Worm (Caenorhabditis elegans) whole organism, L3 larva: Measurements from ENCODE around the gene dsh-1.

Experiments used
- ZK546.5 ChIP-seq: sonication (generic microtip); optimal IDR thresholded peaks from 2 replicates; lab custom pipeline; 2017; ENCODE audit warnings: missing biosample characterization, missing genetic modification characterization
- aly-2 ChIP-seq: fragments of 150-350 bp; optimal IDR thresholded peaks from 2 replicates; lab custom pipeline; 2014; ENCODE audit warnings: missing biosample characterization, missing genetic modification characterization
- ama-1 ChIP-seq: fragments of 150-350 bp; optimal IDR thresholded peaks from 2 replicates; lab custom pipeline; 2018
- ceh-28 ChIP-seq: fragments of 150-350 bp; optimal IDR thresholded peaks from 2 replicates; lab custom pipeline; 2014; ENCODE audit warnings: missing biosample characterization, missing genetic modification reagents, missing genetic modification characterization
- ceh-82 ChIP-seq: fragments of 150-350 bp; optimal IDR thresholded peaks from 2 replicates; lab custom pipeline; 2014; ENCODE audit warnings: missing biosample characterization, missing genetic modification characterization
- ceh-9 ChIP-seq: sonication (generic microtip); optimal IDR thresholded peaks from 2 replicates; lab custom pipeline; 2018; ENCODE audit warnings: missing biosample characterization, missing genetic modification characterization
- daf-12 ChIP-seq: fragments of 150-350 bp; optimal IDR thresholded peaks from 2 replicates; lab custom pipeline; 2014; ENCODE audit warnings: missing biosample characterization, missing genetic modification reagents, missing genetic modification characterization
- egl-27 ChIP-seq: sonication (generic microtip); optimal IDR thresholded peaks from 4 replicates; lab custom pipeline; 2017; ENCODE audit warnings: missing biosample characterization, missing genetic modification reagents, missing genetic modification characterization
- egl-5 ChIP-seq: fragments of 150-350 bp; optimal IDR thresholded peaks from 2 replicates; lab custom pipeline; 2017; ENCODE audit warnings: missing biosample characterization, missing genetic modification reagents, missing genetic modification characterization, inconsistent platforms
- elt-1 ChIP-seq: fragments of 150-350 bp; optimal IDR thresholded peaks from 2 replicates; lab custom pipeline; 2014; ENCODE audit warnings: missing biosample characterization, missing genetic modification characterization
- elt-2 ChIP-seq: sonication (generic microtip); optimal IDR thresholded peaks from 2 replicates; lab custom pipeline; 2016; ENCODE audit warnings: missing genetic modification reagents, mild to moderate bottlenecking, missing genetic modification characterization, missing compliant biosample characterization
- elt-3 ChIP-seq, 3 experiments: fragments of 150-350 bp in 1 of 3; sonication (generic microtip) in 2 of 3; optimal IDR thresholded peaks; 2 replicates in 2 of 3; 4 replicates in 1 of 3; lab custom pipeline; 2014 to 2017; ENCODE audit warnings: missing biosample characterization in 3 of 3, missing genetic modification characterization in 3 of 3
- fkh-10 ChIP-seq: sonication (generic microtip); optimal IDR thresholded peaks from 2 replicates; lab custom pipeline; 2017; ENCODE audit warnings: missing biosample characterization, missing genetic modification reagents, missing genetic modification characterization
- fos-1 ChIP-seq: fragments of 150-350 bp; optimal IDR thresholded peaks from 2 replicates; lab custom pipeline; 2014; ENCODE audit warnings: missing biosample characterization, missing genetic modification characterization
- hmg-11 ChIP-seq: sonication (generic microtip); optimal IDR thresholded peaks from 2 replicates; lab custom pipeline; 2016; ENCODE audit warnings: missing genetic modification characterization, missing compliant biosample characterization
- jun-1 ChIP-seq: fragments of 150-350 bp; optimal IDR thresholded peaks from 2 replicates; lab custom pipeline; 2014; ENCODE audit warnings: missing biosample characterization, missing genetic modification reagents, missing genetic modification characterization
- lin-15B ChIP-seq: fragments of 150-350 bp; optimal IDR thresholded peaks from 2 replicates; lab custom pipeline; 2014; ENCODE audit warnings: missing biosample characterization, missing genetic modification characterization
- lsy-12 ChIP-seq: sonication (generic microtip); optimal IDR thresholded peaks from 2 replicates; lab custom pipeline; 2016; ENCODE audit warnings: mild to moderate bottlenecking, missing genetic modification characterization, missing compliant biosample characterization
- mdl-1 ChIP-seq: fragments of 150-350 bp; optimal IDR thresholded peaks from 2 replicates; lab custom pipeline; 2014; ENCODE audit warnings: missing biosample characterization, missing genetic modification characterization
- mml-1 ChIP-seq: fragments of 150-350 bp; sonication (generic microtip); optimal IDR thresholded peaks from 3 replicates; lab custom pipeline; 2014; ENCODE audit warnings: missing biosample characterization, missing genetic modification characterization
- nfya-1 ChIP-seq: sonication (generic microtip); optimal IDR thresholded peaks from 2 replicates; lab custom pipeline; 2017; ENCODE audit warnings: missing genetic modification characterization, mild to moderate bottlenecking, missing compliant biosample characterization, antibody characterized with exemption, moderate library complexity; ENCODE audit not compliant: insufficient read depth
- nhr-11 ChIP-seq: fragments of 150-350 bp; optimal IDR thresholded peaks from 2 replicates; lab custom pipeline; 2014; ENCODE audit warnings: missing biosample characterization, missing genetic modification characterization
- nhr-12 ChIP-seq: fragments of 150-350 bp; optimal IDR thresholded peaks from 2 replicates; lab custom pipeline; 2014; ENCODE audit warnings: missing biosample characterization, missing genetic modification characterization
- nhr-23 ChIP-seq: fragments of 150-350 bp; optimal IDR thresholded peaks from 2 replicates; lab custom pipeline; 2014; ENCODE audit warnings: missing biosample characterization, missing genetic modification reagents, missing genetic modification characterization
- nhr-237 ChIP-seq: fragments of 150-350 bp; optimal IDR thresholded peaks from 2 replicates; lab custom pipeline; 2014; ENCODE audit warnings: missing biosample characterization, missing genetic modification characterization
- nhr-28 ChIP-seq: fragments of 150-350 bp; optimal IDR thresholded peaks from 2 replicates; lab custom pipeline; 2014; ENCODE audit warnings: missing biosample characterization, missing genetic modification characterization
- nhr-43 ChIP-seq: sonication (generic microtip); optimal IDR thresholded peaks from 2 replicates; lab custom pipeline; 2016; ENCODE audit warnings: mild to moderate bottlenecking, missing genetic modification characterization, missing compliant biosample characterization; ENCODE audit not compliant: poor library complexity, severe bottlenecking
- nhr-67 ChIP-seq: fragments of 150-350 bp; optimal IDR thresholded peaks from 2 replicates; lab custom pipeline; 2014; ENCODE audit warnings: missing biosample characterization, missing genetic modification characterization
- nhr-77 ChIP-seq: fragments of 150-350 bp; optimal IDR thresholded peaks from 2 replicates; lab custom pipeline; 2014; ENCODE audit warnings: missing biosample characterization, missing genetic modification characterization
- pha-4 ChIP-seq: fragments of 150-350 bp; optimal IDR thresholded peaks from 2 replicates; lab custom pipeline; 2014; ENCODE audit warnings: missing biosample characterization, missing genetic modification reagents, missing genetic modification characterization
- pqm-1 ChIP-seq: fragments of 150-350 bp; optimal IDR thresholded peaks from 2 replicates; lab custom pipeline; 2017; ENCODE audit warnings: missing biosample characterization, missing genetic modification characterization, inconsistent platforms
- skn-1 ChIP-seq: fragments of 150-350 bp; optimal IDR thresholded peaks from 2 replicates; lab custom pipeline; 2014; ENCODE audit warnings: missing biosample characterization, missing genetic modification characterization
- snpc-4 ChIP-seq: fragments of 150-350 bp; optimal IDR thresholded peaks from 2 replicates; lab custom pipeline; 2014; ENCODE audit warnings: missing biosample characterization, missing genetic modification characterization
- tbx-2 ChIP-seq: sonication (generic microtip); optimal IDR thresholded peaks from 2 replicates; lab custom pipeline; 2016; ENCODE audit warnings: mild to moderate bottlenecking, missing genetic modification characterization, missing compliant biosample characterization
- unc-39 ChIP-seq: sonication (generic microtip); optimal IDR thresholded peaks from 4 replicates; lab custom pipeline; 2017; ENCODE audit warnings: missing biosample characterization, missing genetic modification characterization
- unc-62 ChIP-seq: fragments of 150-350 bp; sonication (generic microtip); optimal IDR thresholded peaks from 4 replicates; lab custom pipeline; 2014; ENCODE audit warnings: missing biosample characterization, missing genetic modification reagents, missing genetic modification characterization
- zag-1 ChIP-seq: fragments of 150-350 bp; optimal IDR thresholded peaks from 2 replicates; lab custom pipeline; 2014; ENCODE audit warnings: missing biosample characterization, missing genetic modification characterization
- ztf-11 ChIP-seq: fragments of 150-350 bp; optimal IDR thresholded peaks from 2 replicates; lab custom pipeline; 2014; ENCODE audit warnings: missing biosample characterization, missing genetic modification characterization
- ztf-4 ChIP-seq: fragments of 150-350 bp; optimal IDR thresholded peaks from 2 replicates; lab custom pipeline; 2014; ENCODE audit warnings: missing biosample characterization, missing genetic modification characterization

dsh-1 gene

DNA sequence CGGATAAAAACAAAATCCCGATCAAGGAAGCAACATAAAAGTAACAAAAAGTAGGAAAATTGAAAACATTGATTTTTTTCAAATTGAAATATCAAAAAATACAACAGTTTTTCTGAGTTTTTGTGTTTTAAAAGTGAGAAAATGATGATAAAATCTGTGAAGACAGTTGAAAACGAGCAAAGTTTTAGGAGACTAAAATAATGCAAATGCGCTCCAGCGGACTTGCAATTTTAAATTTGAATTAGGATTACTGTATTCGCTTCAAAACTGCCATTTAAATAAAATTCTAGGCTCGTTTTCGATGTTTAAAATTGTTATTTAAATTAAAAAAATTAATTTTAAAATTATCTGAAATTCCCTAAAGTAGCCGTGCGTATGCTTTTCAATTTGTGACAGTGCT lies 37.2 kb downstream of the dsh-1 start:
- TF ChIP-seq nfya-1, result no peak
- TF ChIP-seq skn-1, result no peak
- TF ChIP-seq nhr-77 (tag; lab: Kevin White, UChicago), result no peak
- no peak for TF ChIP-seq nhr-12
- no peak for TF ChIP-seq tbx-2 (tag; lab: Kevin White, UChicago)
- TF ChIP-seq ceh-82 (tag; lab: Kevin White, UChicago), result no peak
- TF ChIP-seq hmg-11 (tag; lab: Kevin White, UChicago), result no peak
- TF ChIP-seq ceh-9 (tag; lab: Kevin White, UChicago), result no peak
- no peak for TF ChIP-seq egl-27 (tag; lab: Kevin White, UChicago)
- TF ChIP-seq unc-62, result no peak
- no peak for TF ChIP-seq ztf-4

DNA sequence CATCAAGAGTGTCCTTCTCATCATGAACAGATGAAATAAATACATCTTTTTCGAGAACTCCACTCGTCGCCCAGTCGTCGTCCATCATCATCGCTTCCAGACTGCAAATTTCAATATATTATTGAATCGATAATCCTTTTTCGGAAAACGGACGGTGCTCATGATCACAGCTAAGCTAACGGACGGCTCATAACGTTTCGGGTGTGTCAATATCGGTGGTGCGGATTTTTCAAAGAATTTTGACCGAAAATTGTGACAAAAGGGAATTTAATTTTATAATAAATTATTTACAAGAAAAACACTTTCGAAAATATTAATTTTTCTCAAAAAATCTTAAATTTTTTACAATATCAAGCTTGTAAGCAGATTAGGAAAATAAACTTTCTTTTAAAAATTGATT lies 37.7 kb downstream of the dsh-1 start, which contains the start of gene crh-2:
Gene crh-2 (minus strand): TSS at position 101 of the 400 bp plus-strand sequence.
- TF ChIP-seq lin-15B (no peak), elt-2 (no peak), mdl-1 (tag; lab: Kevin White, UChicago) (no peak)

DNA sequence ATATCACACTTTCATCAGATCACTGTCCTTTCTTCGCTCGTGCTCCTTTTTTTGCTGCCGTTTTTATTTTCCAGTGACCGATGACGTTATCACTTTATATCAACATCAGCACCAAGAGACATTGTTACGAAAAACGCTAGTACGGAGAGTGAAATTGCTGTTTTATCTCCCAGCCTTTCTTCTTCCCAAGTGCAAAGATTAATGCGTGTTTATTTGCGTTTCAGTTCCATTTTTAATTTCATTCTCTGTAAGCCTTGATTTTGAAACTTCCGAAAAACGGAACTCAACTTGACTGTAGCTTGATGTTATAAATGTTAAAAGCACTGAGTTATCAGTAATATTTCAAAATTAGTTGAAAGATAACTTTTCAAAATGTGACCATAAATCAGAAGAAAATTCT lies 38.3 kb downstream of the dsh-1 start:
- TF ChIP-seq pqm-1, result peak; percentile 30
- no peak for TF ChIP-seq jun-1 (tag; lab: Kevin White, UChicago)
- TF ChIP-seq nhr-28, result no peak
- peak; percentile 94 for TF ChIP-seq elt-2
- TF ChIP-seq fkh-10 (GFP tag; lab: Kevin White, UChicago), result no peak

DNA sequence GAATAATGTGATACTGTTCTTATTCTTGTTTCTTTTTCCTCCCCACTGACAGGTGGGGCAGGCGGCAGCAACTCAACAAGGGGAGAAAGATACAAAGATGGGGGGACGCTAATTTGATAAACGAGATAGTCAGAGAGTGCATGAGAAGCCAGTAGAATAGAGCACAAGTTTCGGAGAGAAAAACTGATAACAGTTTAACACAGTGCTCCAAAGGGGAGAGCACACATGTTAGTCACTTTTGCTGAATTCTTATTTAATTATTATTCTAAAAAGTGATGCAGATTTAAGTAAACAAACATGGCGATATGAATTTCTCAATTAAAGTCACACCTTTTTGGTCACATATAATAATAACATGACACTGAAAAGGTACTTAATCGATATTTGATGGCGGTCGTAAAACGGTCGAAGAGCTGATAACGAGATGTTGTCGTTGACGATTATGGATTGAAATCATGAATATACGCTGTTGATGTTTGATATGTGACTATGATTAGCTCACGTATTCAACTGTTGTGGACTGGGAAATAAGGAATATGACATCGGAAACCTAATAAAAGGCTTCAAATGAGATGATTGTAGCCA lies 39.1 kb downstream of the dsh-1 start:
- TF ChIP-seq nhr-237 (tag; lab: Kevin White, UChicago) (no peak), elt-3 (tag; optimal IDR thresholded peaks at IDR 0.05; lab: Kevin White, UChicago) (no peak), snpc-4 (tag; lab: Kevin White, UChicago) (no peak), ZK546.5 (tag; lab: Kevin White, UChicago) (no peak), ceh-9 (tag; lab: Kevin White, UChicago) (no peak), pha-4 (tag; lab: Kevin White, UChicago) (peak; percentile 43), nhr-23 (tag; lab: Kevin White, UChicago) (no peak), zag-1 (no peak), mml-1 (tag; lab: Kevin White, UChicago) (no peak), nhr-28 (no peak), jun-1 (tag; lab: Kevin White, UChicago) (peak; percentile 46), unc-62 (no peak), ztf-4 (no peak), pqm-1 (peak; percentile 95), ceh-28 (tag; lab: Kevin White, UChicago) (peak; percentile 13), hmg-11 (tag; lab: Kevin White, UChicago) (no peak), nhr-43 (tag; lab: Kevin White, UChicago) (no peak), ama-1 (lab: Kevin White, UChicago) (no peak), nhr-12 (no peak), nhr-11 (tag; lab: Kevin White, UChicago) (no peak), daf-12 (tag; lab: Kevin White, UChicago) (no peak), elt-2 (peak; percentile 99), aly-2 (tag; lab: Kevin White, UChicago) (no peak), elt-1 (tag; lab: Kevin White, UChicago) (no peak)

DNA sequence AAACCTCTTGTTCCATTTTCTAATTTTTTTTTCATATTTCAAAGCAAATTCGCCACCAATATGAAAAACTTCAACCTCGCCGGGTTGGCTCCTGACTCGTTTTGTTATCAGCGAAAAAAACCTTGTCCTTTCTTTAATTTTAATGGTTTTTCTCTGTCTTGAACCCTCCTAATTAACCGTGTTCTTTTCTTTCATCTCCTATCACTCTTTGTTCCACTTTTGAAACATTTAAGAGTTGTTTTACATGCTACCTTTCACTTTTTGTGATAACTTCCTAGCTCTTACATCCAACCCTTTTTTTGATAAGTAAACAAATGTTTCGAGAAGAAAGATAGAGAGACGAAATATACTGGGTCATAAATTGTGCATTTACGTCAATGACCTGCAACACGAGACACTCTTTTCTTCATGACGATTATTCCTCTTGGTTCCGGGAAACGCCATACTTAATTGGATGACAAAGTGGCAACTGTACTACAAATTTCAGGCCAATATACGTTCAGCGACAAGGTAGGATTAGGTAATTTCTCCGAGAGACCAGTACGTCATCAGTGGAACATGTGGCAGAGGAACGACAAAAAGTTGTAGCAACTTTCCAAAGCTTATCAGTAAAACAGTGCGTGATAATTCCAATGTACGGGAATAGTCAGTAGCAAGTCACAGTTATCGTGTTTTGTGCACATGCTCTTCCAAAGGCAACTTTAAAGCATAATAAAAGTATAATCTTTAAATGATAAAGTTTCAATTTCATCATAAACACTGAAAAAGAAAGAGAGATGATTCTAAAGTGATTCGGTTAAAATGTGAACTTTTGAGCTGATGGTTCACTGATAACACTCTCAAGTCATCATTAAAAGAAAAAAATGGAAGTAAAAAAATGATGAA lies 40.3 kb downstream of the dsh-1 start:
- TF ChIP-seq ztf-11 (tag; lab: Kevin White, UChicago), result no peak
- peak; percentile 6 for TF ChIP-seq fos-1 (tag; lab: Kevin White, UChicago)
- TF ChIP-seq pha-4 (tag; lab: Kevin White, UChicago), result peak; percentile 62
- no peak for TF ChIP-seq ZK546.5 (tag; lab: Kevin White, UChicago)
- TF ChIP-seq lin-15B, result no peak
- peak; percentile 87 for TF ChIP-seq pqm-1
- TF ChIP-seq aly-2 (tag; lab: Kevin White, UChicago), result no peak
- no peak for TF ChIP-seq nhr-43 (tag; lab: Kevin White, UChicago)
- TF ChIP-seq elt-2, result peak; percentile 99
- no peak for TF ChIP-seq nfya-1
- no peak for TF ChIP-seq nhr-11 (tag; lab: Kevin White, UChicago)
- TF ChIP-seq egl-5 (tag; lab: Kevin White, UChicago), result no peak
- no peak for TF ChIP-seq unc-39
- no peak for TF ChIP-seq nhr-12
- TF ChIP-seq lsy-12 (tag; lab: Kevin White, UChicago), result no peak
- no peak for TF ChIP-seq unc-62
- TF ChIP-seq snpc-4 (tag; lab: Kevin White, UChicago), result no peak
- no peak for TF ChIP-seq fkh-10 (GFP tag; lab: Kevin White, UChicago)
- no peak for TF ChIP-seq ceh-82 (tag; lab: Kevin White, UChicago)
- TF ChIP-seq nhr-67 (tag; lab: Kevin White, UChicago), result no peak
